Worm (Caenorhabditis elegans) whole organism, L3 larva: Measurements from ENCODE around the gene F17E9.3.

ENCODE experiments used
- aly-2 ChIP-seq: fragments of 150-350 bp; optimal IDR thresholded peaks from 2 replicates; lab custom pipeline; 2014; ENCODE audit warnings: missing biosample characterization, missing genetic modification characterization
- ceh-28 ChIP-seq: fragments of 150-350 bp; optimal IDR thresholded peaks from 2 replicates; lab custom pipeline; 2014; ENCODE audit warnings: missing biosample characterization, missing genetic modification reagents, missing genetic modification characterization
- ceh-82 ChIP-seq: fragments of 150-350 bp; optimal IDR thresholded peaks from 2 replicates; lab custom pipeline; 2014; ENCODE audit warnings: missing biosample characterization, missing genetic modification characterization
- ceh-9 ChIP-seq: sonication (generic microtip); optimal IDR thresholded peaks from 2 replicates; lab custom pipeline; 2018; ENCODE audit warnings: missing biosample characterization, missing genetic modification characterization
- egl-27 ChIP-seq: sonication (generic microtip); optimal IDR thresholded peaks from 4 replicates; lab custom pipeline; 2017; ENCODE audit warnings: missing biosample characterization, missing genetic modification reagents, missing genetic modification characterization
- elt-1 ChIP-seq: fragments of 150-350 bp; optimal IDR thresholded peaks from 2 replicates; lab custom pipeline; 2014; ENCODE audit warnings: missing biosample characterization, missing genetic modification characterization
- elt-2 ChIP-seq: sonication (generic microtip); optimal IDR thresholded peaks from 2 replicates; lab custom pipeline; 2016; ENCODE audit warnings: missing genetic modification reagents, mild to moderate bottlenecking, missing genetic modification characterization, missing compliant biosample characterization
- eor-1 ChIP-seq, 2 experiments: fragments of 150-350 bp; optimal IDR thresholded peaks; 2 replicates each; lab custom pipeline; 2014 to 2018; ENCODE audit warnings: missing biosample characterization in 2 of 2, missing genetic modification characterization in 2 of 2
- hmg-11 ChIP-seq: sonication (generic microtip); optimal IDR thresholded peaks from 2 replicates; lab custom pipeline; 2016; ENCODE audit warnings: missing genetic modification characterization, missing compliant biosample characterization
- jun-1 ChIP-seq: fragments of 150-350 bp; optimal IDR thresholded peaks from 2 replicates; lab custom pipeline; 2014; ENCODE audit warnings: missing biosample characterization, missing genetic modification reagents, missing genetic modification characterization
- lin-15B ChIP-seq: fragments of 150-350 bp; optimal IDR thresholded peaks from 2 replicates; lab custom pipeline; 2014; ENCODE audit warnings: missing biosample characterization, missing genetic modification characterization
- lin-39 ChIP-seq: fragments of 150-350 bp; optimal IDR thresholded peaks from 2 replicates; lab custom pipeline; 2018; ENCODE audit warnings: missing biosample characterization, missing genetic modification reagents, missing genetic modification characterization
- lsy-12 ChIP-seq: sonication (generic microtip); optimal IDR thresholded peaks from 2 replicates; lab custom pipeline; 2016; ENCODE audit warnings: mild to moderate bottlenecking, missing genetic modification characterization, missing compliant biosample characterization
- mdl-1 ChIP-seq: fragments of 150-350 bp; optimal IDR thresholded peaks from 2 replicates; lab custom pipeline; 2014; ENCODE audit warnings: missing biosample characterization, missing genetic modification characterization
- mml-1 ChIP-seq: fragments of 150-350 bp; sonication (generic microtip); optimal IDR thresholded peaks from 3 replicates; lab custom pipeline; 2014; ENCODE audit warnings: missing biosample characterization, missing genetic modification characterization
- nfya-1 ChIP-seq: sonication (generic microtip); optimal IDR thresholded peaks from 2 replicates; lab custom pipeline; 2017; ENCODE audit warnings: missing genetic modification characterization, mild to moderate bottlenecking, missing compliant biosample characterization, antibody characterized with exemption, moderate library complexity; ENCODE audit not compliant: insufficient read depth
- nhr-12 ChIP-seq: fragments of 150-350 bp; optimal IDR thresholded peaks from 2 replicates; lab custom pipeline; 2014; ENCODE audit warnings: missing biosample characterization, missing genetic modification characterization
- nhr-23 ChIP-seq: fragments of 150-350 bp; optimal IDR thresholded peaks from 2 replicates; lab custom pipeline; 2014; ENCODE audit warnings: missing biosample characterization, missing genetic modification reagents, missing genetic modification characterization
- nhr-237 ChIP-seq: fragments of 150-350 bp; optimal IDR thresholded peaks from 2 replicates; lab custom pipeline; 2014; ENCODE audit warnings: missing biosample characterization, missing genetic modification characterization
- nhr-25 ChIP-seq: sonication (generic microtip); optimal IDR thresholded peaks from 2 replicates; lab custom pipeline; 2017; ENCODE audit warnings: missing biosample characterization, missing genetic modification characterization
- nhr-28 ChIP-seq: fragments of 150-350 bp; optimal IDR thresholded peaks from 2 replicates; lab custom pipeline; 2014; ENCODE audit warnings: missing biosample characterization, missing genetic modification characterization
- nhr-43 ChIP-seq: sonication (generic microtip); optimal IDR thresholded peaks from 2 replicates; lab custom pipeline; 2016; ENCODE audit warnings: mild to moderate bottlenecking, missing genetic modification characterization, missing compliant biosample characterization; ENCODE audit not compliant: poor library complexity, severe bottlenecking
- pha-4 ChIP-seq: fragments of 150-350 bp; optimal IDR thresholded peaks from 2 replicates; lab custom pipeline; 2014; ENCODE audit warnings: missing biosample characterization, missing genetic modification reagents, missing genetic modification characterization
- pqm-1 ChIP-seq: fragments of 150-350 bp; optimal IDR thresholded peaks from 2 replicates; lab custom pipeline; 2017; ENCODE audit warnings: missing biosample characterization, missing genetic modification characterization, inconsistent platforms
- sea-2 ChIP-seq: fragments of 150-350 bp; sonication (generic microtip); optimal IDR thresholded peaks from 4 replicates; lab custom pipeline; 2014; ENCODE audit warnings: missing biosample characterization, missing genetic modification reagents, missing genetic modification characterization
- skn-1 ChIP-seq: fragments of 150-350 bp; optimal IDR thresholded peaks from 2 replicates; lab custom pipeline; 2014; ENCODE audit warnings: missing biosample characterization, missing genetic modification characterization
- snpc-4 ChIP-seq: fragments of 150-350 bp; optimal IDR thresholded peaks from 2 replicates; lab custom pipeline; 2014; ENCODE audit warnings: missing biosample characterization, missing genetic modification characterization
- tbx-2 ChIP-seq: sonication (generic microtip); optimal IDR thresholded peaks from 2 replicates; lab custom pipeline; 2016; ENCODE audit warnings: mild to moderate bottlenecking, missing genetic modification characterization, missing compliant biosample characterization
- unc-39 ChIP-seq: sonication (generic microtip); optimal IDR thresholded peaks from 4 replicates; lab custom pipeline; 2017; ENCODE audit warnings: missing biosample characterization, missing genetic modification characterization
- unc-62 ChIP-seq: fragments of 150-350 bp; sonication (generic microtip); optimal IDR thresholded peaks from 4 replicates; lab custom pipeline; 2014; ENCODE audit warnings: missing biosample characterization, missing genetic modification reagents, missing genetic modification characterization
- ztf-4 ChIP-seq: fragments of 150-350 bp; optimal IDR thresholded peaks from 2 replicates; lab custom pipeline; 2014; ENCODE audit warnings: missing biosample characterization, missing genetic modification characterization

The F17E9.3 gene

DNA sequence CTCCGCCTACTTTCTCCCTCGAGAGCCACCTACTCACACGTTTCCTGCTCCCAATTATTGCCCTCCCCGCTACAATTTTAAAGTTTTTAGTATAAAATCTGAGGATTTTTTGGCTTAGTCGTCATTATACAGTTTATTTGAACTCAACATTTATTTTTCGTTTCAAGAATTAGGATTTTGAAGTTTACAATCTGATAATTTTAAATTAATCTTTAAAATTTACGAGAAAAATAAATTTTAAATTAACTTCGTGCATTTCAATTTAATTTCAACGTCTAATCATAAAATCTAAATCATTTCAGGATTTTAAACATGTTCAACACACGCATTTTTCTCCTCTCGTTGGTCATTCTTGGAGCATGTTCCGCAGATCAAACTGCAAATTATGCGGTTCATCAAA, 25.8 kb upstream of the F17E9.3 start, which contains the start of gene F35H10.2:
TSS of gene F35H10.2 (plus strand) at position 301 of the 400 bp plus-strand sequence.
- no peak for TF ChIP-seq egl-27 (tag; lab: Kevin White, UChicago)
- TF ChIP-seq ceh-28 (tag; lab: Kevin White, UChicago) = no peak
- no peak for TF ChIP-seq unc-62 (GFP tag; lab: Kevin White, UChicago)
- TF ChIP-seq lin-39 (tag; lab: Kevin White, UChicago) = no peak
- no peak for TF ChIP-seq unc-39 (tag; lab: Kevin White, UChicago)
- TF ChIP-seq elt-2 (tag; lab: Kevin White, UChicago) = no peak
- TF ChIP-seq aly-2 (tag; lab: Kevin White, UChicago) = no peak
- no peak for TF ChIP-seq eor-1 (tag; optimal IDR thresholded peaks at IDR 0.05; lab: Kevin White, UChicago)
- TF ChIP-seq ztf-4 = no peak
- no peak for TF ChIP-seq nhr-12
- TF ChIP-seq nhr-25 = no peak
- no peak for TF ChIP-seq sea-2 (GFP tag; lab: Kevin White, UChicago)
- TF ChIP-seq mml-1 (tag; lab: Kevin White, UChicago) = no peak

ce11 chrIV:8332526-8332925, 22.1 kb upstream of the F17E9.3 start, which contains the start of gene lys-10:
Gene lys-10 (plus strand): TSS chrIV:8332826.
- no peak for TF ChIP-seq nhr-28 (tag; lab: Kevin White, UChicago)
- TF ChIP-seq ceh-82 = no peak
- TF ChIP-seq mml-1 (tag; lab: Kevin White, UChicago) = no peak
- no peak for TF ChIP-seq jun-1 (tag; lab: Kevin White, UChicago)
- no peak for TF ChIP-seq nhr-23 (tag; lab: Kevin White, UChicago)
- no peak for TF ChIP-seq elt-2 (tag; lab: Kevin White, UChicago)
- no peak for TF ChIP-seq tbx-2
- no peak for TF ChIP-seq unc-39 (tag; lab: Kevin White, UChicago)

ce11 chrIV:8333034-8333433, 21.6 kb upstream of the F17E9.3 start:
- TF ChIP-seq nhr-25 (no peak), nhr-237 (tag; lab: Kevin White, UChicago) (no peak), lin-39 (tag; lab: Kevin White, UChicago) (no peak), nfya-1 (tag; lab: Kevin White, UChicago) (no peak), elt-2 (tag; lab: Kevin White, UChicago) (no peak), nhr-28 (tag; lab: Kevin White, UChicago) (no peak), ztf-4 (no peak), lin-15B (tag; lab: Kevin White, UChicago) (no peak), ceh-9 (no peak), unc-39 (tag; lab: Kevin White, UChicago) (no peak), elt-1 (tag; lab: Kevin White, UChicago) (no peak), hmg-11 (no peak)
- TF ChIP-seq, all 47 proteins: peak for 0

DNA sequence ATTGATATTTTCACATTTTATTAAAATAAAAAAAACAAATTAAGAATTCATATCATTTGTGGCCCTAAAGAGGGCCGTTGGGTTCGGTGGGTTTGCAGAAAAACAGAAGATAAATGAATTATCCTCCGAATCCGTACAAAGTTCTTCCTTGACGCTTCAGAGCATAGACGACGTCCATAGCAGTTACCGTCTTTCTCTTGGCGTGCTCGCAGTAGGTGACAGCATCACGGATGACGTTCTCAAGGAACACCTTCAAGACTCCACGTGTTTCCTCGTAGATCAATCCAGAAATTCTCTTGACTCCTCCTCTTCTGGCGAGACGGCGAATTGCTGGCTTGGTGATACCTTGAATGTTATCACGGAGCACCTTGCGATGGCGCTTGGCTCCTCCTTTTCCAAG, 21.1 kb upstream of the F17E9.3 start:
- TF ChIP-seq unc-62 (GFP tag; lab: Kevin White, UChicago) (no peak), sea-2 (GFP tag; lab: Kevin White, UChicago) (no peak), nfya-1 (tag; lab: Kevin White, UChicago) (no peak), nhr-23 (tag; lab: Kevin White, UChicago) (no peak)

DNA sequence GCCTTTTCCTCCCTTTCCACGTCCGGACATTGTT, 20.9 kb upstream of the F17E9.3 start, which contains the start of gene his-31:
TSS of gene his-31 (minus strand) at position 30 of the 34 bp plus-strand sequence.
- TF ChIP-seq skn-1 (tag; lab: Kevin White, UChicago) (no peak), nhr-23 (tag; lab: Kevin White, UChicago) (no peak), pqm-1 (tag; lab: Kevin White, UChicago) (no peak), jun-1 (tag; lab: Kevin White, UChicago) (no peak), hmg-11 (no peak), nhr-25 (no peak)

DNA sequence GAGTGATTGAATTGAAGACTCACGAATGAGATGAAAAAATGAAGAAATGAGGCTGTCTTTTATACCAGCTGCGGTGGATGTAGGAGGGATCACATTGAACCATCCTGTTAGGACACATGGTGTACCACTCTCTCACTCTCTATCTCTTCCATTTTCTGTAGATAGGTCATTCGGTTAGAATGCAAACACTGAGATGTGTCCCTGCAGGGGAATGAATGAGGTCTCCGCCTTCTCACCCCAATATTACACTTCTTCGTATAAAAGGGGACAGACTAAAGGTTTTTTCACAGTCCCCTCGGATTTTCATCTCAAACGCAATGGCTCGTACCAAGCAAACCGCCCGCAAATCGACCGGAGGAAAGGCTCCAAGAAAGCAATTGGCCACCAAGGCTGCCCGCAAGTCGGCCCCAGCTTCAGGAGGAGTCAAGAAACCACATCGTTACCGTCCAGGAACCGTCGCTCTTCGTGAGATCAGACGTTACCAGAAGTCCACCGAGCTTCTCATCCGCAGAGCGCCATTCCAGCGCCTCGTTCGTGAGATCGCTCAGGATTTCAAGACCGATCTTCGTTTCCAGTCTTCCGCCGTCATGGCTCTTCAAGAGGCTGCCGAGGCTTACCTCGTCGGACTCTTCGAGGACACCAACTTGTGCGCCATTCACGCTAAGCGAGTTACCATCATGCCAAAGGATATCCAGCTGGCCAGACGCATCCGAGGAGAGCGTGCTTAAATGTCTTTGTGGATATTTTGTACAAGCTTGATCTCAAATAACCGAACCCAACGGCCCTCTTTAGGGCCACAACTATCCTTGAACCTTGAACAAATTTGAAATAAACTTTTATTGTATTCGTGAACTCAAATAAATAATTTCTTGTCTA, 20.4 kb upstream of the F17E9.3 start, which contains the start of gene his-32:
TSS of gene his-32 (plus strand) at position 318 of the 876 bp plus-strand sequence.
- TF ChIP-seq snpc-4 (tag; lab: Kevin White, UChicago) (no peak), elt-1 (tag; lab: Kevin White, UChicago) (peak; percentile 48), nhr-43 (tag; lab: Kevin White, UChicago) (peak; percentile 26), nhr-25 (peak; percentile 94), nhr-23 (tag; lab: Kevin White, UChicago) (peak; percentile 88), jun-1 (tag; lab: Kevin White, UChicago) (no peak), mml-1 (tag; lab: Kevin White, UChicago) (no peak), lin-15B (tag; lab: Kevin White, UChicago) (peak; percentile 15), eor-1 (tag; optimal IDR thresholded peaks at IDR 0.05; lab: Kevin White, UChicago) (no peak), mdl-1 (tag; lab: Kevin White, UChicago) (no peak), tbx-2 (no peak), pha-4 (tag; lab: Kevin White, UChicago) (peak; percentile 42), ceh-82 (no peak), lin-39 (tag; lab: Kevin White, UChicago) (no peak), lsy-12 (tag; lab: Kevin White, UChicago) (peak; percentile 43)
